Worm (Caenorhabditis elegans) whole organism, L3 larva: ENCODE measurements around the gene nhx-1.

Source experiments
- aly-2 ChIP-seq: fragments of 150-350 bp; optimal IDR thresholded peaks from 2 replicates; lab custom pipeline; 2014; ENCODE audit warnings: missing biosample characterization, missing genetic modification characterization
- ama-1 ChIP-seq: fragments of 150-350 bp; optimal IDR thresholded peaks from 2 replicates; lab custom pipeline; 2018
- ceh-82 ChIP-seq: fragments of 150-350 bp; optimal IDR thresholded peaks from 2 replicates; lab custom pipeline; 2014; ENCODE audit warnings: missing biosample characterization, missing genetic modification characterization
- fkh-10 ChIP-seq: sonication (generic microtip); optimal IDR thresholded peaks from 2 replicates; lab custom pipeline; 2017; ENCODE audit warnings: missing biosample characterization, missing genetic modification reagents, missing genetic modification characterization
- lin-15B ChIP-seq: fragments of 150-350 bp; optimal IDR thresholded peaks from 2 replicates; lab custom pipeline; 2014; ENCODE audit warnings: missing biosample characterization, missing genetic modification characterization
- lin-39 ChIP-seq: fragments of 150-350 bp; optimal IDR thresholded peaks from 2 replicates; lab custom pipeline; 2018; ENCODE audit warnings: missing biosample characterization, missing genetic modification reagents, missing genetic modification characterization
- nhr-11 ChIP-seq: fragments of 150-350 bp; optimal IDR thresholded peaks from 2 replicates; lab custom pipeline; 2014; ENCODE audit warnings: missing biosample characterization, missing genetic modification characterization
- pha-4 ChIP-seq: fragments of 150-350 bp; optimal IDR thresholded peaks from 2 replicates; lab custom pipeline; 2014; ENCODE audit warnings: missing biosample characterization, missing genetic modification reagents, missing genetic modification characterization
- pqm-1 ChIP-seq: fragments of 150-350 bp; optimal IDR thresholded peaks from 2 replicates; lab custom pipeline; 2017; ENCODE audit warnings: missing biosample characterization, missing genetic modification characterization, inconsistent platforms
- tbx-2 ChIP-seq: sonication (generic microtip); optimal IDR thresholded peaks from 2 replicates; lab custom pipeline; 2016; ENCODE audit warnings: mild to moderate bottlenecking, missing genetic modification characterization, missing compliant biosample characterization
- unc-39 ChIP-seq: sonication (generic microtip); optimal IDR thresholded peaks from 4 replicates; lab custom pipeline; 2017; ENCODE audit warnings: missing biosample characterization, missing genetic modification characterization
- ztf-11 ChIP-seq: fragments of 150-350 bp; optimal IDR thresholded peaks from 2 replicates; lab custom pipeline; 2014; ENCODE audit warnings: missing biosample characterization, missing genetic modification characterization

- TF ChIP-seq lin-15B (tag; lab: Kevin White, UChicago) (no peak), ceh-82 (tag; lab: Kevin White, UChicago) (no peak), lin-39 (no peak), ztf-11 (tag; lab: Kevin White, UChicago) (no peak), nhr-11 (tag; lab: Kevin White, UChicago) (no peak), aly-2 (no peak), fkh-10 (GFP tag; lab: Kevin White, UChicago) (no peak), pqm-1 (tag; lab: Kevin White, UChicago) (no peak), ama-1 (lab: Kevin White, UChicago) (no peak), tbx-2 (tag; lab: Kevin White, UChicago) (no peak), pha-4 (tag; lab: Kevin White, UChicago) (no peak), unc-39 (no peak)
Observed at ce11 chrX:16030506-16030905, 13.6 kb downstream of the nhx-1 start, which contains the start of gene mboa-1.
